Fruit fly (Drosophila melanogaster) Kc167 (cell line): Measurements from ENCODE around the gene bin.

ENCODE experiments used
- Myc ChIP-seq: fragments of >200 bp; optimal IDR thresholded peaks from 2 replicates; lab custom pipeline; 2017; ENCODE audit warnings: missing external identifiers
- ttk ChIP-seq: sonication (Bioruptor generic); optimal IDR thresholded peaks from 2 replicates; lab custom pipeline; 2017; ENCODE audit warnings: missing external identifiers

Gene bin

DNA sequence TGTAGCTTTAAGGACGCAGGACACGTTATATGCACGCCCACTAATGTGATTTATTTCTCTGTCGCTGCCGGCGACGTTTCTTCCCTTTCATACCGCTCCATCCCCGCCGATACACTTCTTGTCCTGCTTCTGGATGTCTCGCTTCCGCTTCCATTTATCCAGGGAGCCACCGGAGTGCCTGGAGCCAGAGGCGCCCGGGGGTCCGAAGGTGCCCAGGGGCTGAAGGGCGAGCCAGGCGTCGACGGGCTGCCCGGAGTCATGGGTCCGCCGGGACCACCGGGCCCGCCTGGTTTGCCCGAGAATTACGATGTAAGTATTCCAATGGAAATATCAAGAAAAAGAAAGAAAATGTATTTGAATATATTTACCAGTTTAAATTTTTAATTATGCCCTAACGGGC, 47.4 kb downstream of the bin start:
- TF ChIP-seq Myc (lab: Kevin White, UChicago) (no peak), ttk (lab: Kevin White, UChicago) (no peak)
